Worm (Caenorhabditis elegans) whole organism, L4 larva: ENCODE measurements around the gene F52H2.3.

Experiments used
- D1046.2 ChIP-seq: fragments of 200-800 bp; sonication (Bioruptor generic); IDR thresholded peaks from 2 replicates; pipeline ENCODE4 v1.3.6; 2022; ENCODE audit warnings: missing genetic modification characterization, missing compliant biosample characterization
- F10B5.3 ChIP-seq: sonication (generic microtip); optimal IDR thresholded peaks from 2 replicates; lab custom pipeline; 2016; ENCODE audit warnings: mild to moderate bottlenecking, missing genetic modification characterization, missing compliant biosample characterization
- F26F4.8 ChIP-seq: fragments of 200-800 bp; sonication (Bioruptor generic); conservative IDR thresholded peaks from 2 replicates; pipeline ENCODE4 v1.3.6; 2022; ENCODE audit warnings: missing genetic modification characterization, missing compliant biosample characterization
- F44E2.7 ChIP-seq: fragments of 200-800 bp; sonication (Bioruptor generic); IDR thresholded peaks from 2 replicates; pipeline ENCODE4 v2.1.2; 2022; ENCODE audit warnings: missing genetic modification characterization, missing compliant biosample characterization
- Y105C5A.15 ChIP-seq: fragments of 200-800 bp; sonication (Bioruptor generic); IDR thresholded peaks from 2 replicates; pipeline ENCODE4 v1.3.6; 2022; ENCODE audit warnings: missing genetic modification characterization, missing compliant biosample characterization
- ZK337.2 ChIP-seq: fragments of 200-800 bp; sonication (Bioruptor generic); IDR thresholded peaks from 2 replicates; pipeline ENCODE4 v1.3.6; 2022; ENCODE audit warnings: missing genetic modification reagents, missing genetic modification characterization, missing compliant biosample characterization
- aha-1 ChIP-seq: fragments of 150-350 bp; peaks from one replicate; lab custom pipeline; 2014; ENCODE audit warnings: missing biosample characterization, missing genetic modification characterization
- ceh-32 ChIP-seq: sonication (generic microtip); optimal IDR thresholded peaks from 2 replicates; lab custom pipeline; 2016; ENCODE audit warnings: mild to moderate bottlenecking, missing genetic modification characterization, missing compliant biosample characterization; ENCODE audit not compliant: poor library complexity
- ceh-62 ChIP-seq: sonication (generic microtip); optimal IDR thresholded peaks from 2 replicates; lab custom pipeline; 2017; ENCODE audit warnings: missing biosample characterization, missing genetic modification characterization
- ceh-82 ChIP-seq: sonication (generic microtip); optimal IDR thresholded peaks from 2 replicates; lab custom pipeline; 2017; ENCODE audit warnings: missing biosample characterization, missing genetic modification characterization
- ces-1 ChIP-seq: fragments of 150-350 bp; sonication (generic microtip); optimal IDR thresholded peaks from 4 replicates; lab custom pipeline; 2014; ENCODE audit warnings: missing biosample characterization, missing genetic modification reagents, missing genetic modification characterization
- cey-2 ChIP-seq: sonication (generic microtip); optimal IDR thresholded peaks from 3 replicates; lab custom pipeline; 2017; ENCODE audit warnings: missing genetic modification characterization, mild to moderate bottlenecking, missing compliant biosample characterization, antibody characterized with exemption, borderline replicate concordance; ENCODE audit not compliant: insufficient read depth
- ctbp-1 ChIP-seq: fragments of 200-800 bp; sonication (Bioruptor generic); IDR thresholded peaks from 2 replicates; pipeline ENCODE4 v1.3.6; 2022; ENCODE audit warnings: missing genetic modification reagents, missing genetic modification characterization, missing compliant biosample characterization
- daf-16 ChIP-seq, 3 experiments: sonication (generic microtip); optimal IDR thresholded peaks; 2 replicates each; lab custom pipeline; 2016 to 2017; ENCODE audit warnings: missing genetic modification characterization in 3 of 3, missing genetic modification reagents in 3 of 3, mild to moderate bottlenecking in 2 of 3, missing compliant biosample characterization in 2 of 3, missing biosample characterization in 1 of 3, moderate library complexity in 1 of 3
- daf-8 ChIP-seq: fragments of 200-800 bp; sonication (Bioruptor generic); IDR thresholded peaks from 2 replicates; pipeline ENCODE4 v1.3.6; 2022; ENCODE audit warnings: missing genetic modification characterization, missing compliant biosample characterization
- dmd-9 ChIP-seq: fragments of 200-800 bp; sonication (Bioruptor generic); IDR thresholded peaks from 2 replicates; pipeline ENCODE4 v1.3.6; 2022; ENCODE audit warnings: missing genetic modification reagents, missing genetic modification characterization, missing compliant biosample characterization
- dve-1 ChIP-seq: sonication (generic microtip); optimal IDR thresholded peaks from 2 replicates; lab custom pipeline; 2017; ENCODE audit warnings: antibody characterized with exemption, mild to moderate bottlenecking, missing genetic modification characterization, missing compliant biosample characterization; ENCODE audit not compliant: insufficient read depth
- egl-27 ChIP-seq: sonication (generic microtip); optimal IDR thresholded peaks from 3 replicates; lab custom pipeline; 2017; ENCODE audit warnings: missing biosample characterization, missing genetic modification reagents, missing genetic modification characterization
- egl-43 ChIP-seq: fragments of 200-800 bp; sonication (Bioruptor generic); IDR thresholded peaks from 2 replicates; pipeline ENCODE4 v1.3.6; 2022; ENCODE audit warnings: missing genetic modification reagents, missing genetic modification characterization, missing compliant biosample characterization
- fkh-10 ChIP-seq: fragments of 150-350 bp; optimal IDR thresholded peaks from 2 replicates; lab custom pipeline; 2014; ENCODE audit warnings: missing biosample characterization, missing genetic modification reagents, missing genetic modification characterization
- gei-8 ChIP-seq: fragments of 200-800 bp; sonication (Bioruptor generic); optimal IDR thresholded peaks from 2 replicates; lab custom pipeline; 2018; ENCODE audit warnings: mild to moderate bottlenecking, missing genetic modification characterization, missing compliant biosample characterization
- jun-1 ChIP-seq: fragments of 150-350 bp; optimal IDR thresholded peaks from 2 replicates; lab custom pipeline; 2014; ENCODE audit warnings: missing biosample characterization, missing genetic modification reagents, missing genetic modification characterization
- lin-13 ChIP-seq: fragments of 150-350 bp; optimal IDR thresholded peaks from 2 replicates; lab custom pipeline; 2014; ENCODE audit warnings: missing biosample characterization, missing genetic modification reagents, missing genetic modification characterization
- lin-39 ChIP-seq: fragments of 150-350 bp; optimal IDR thresholded peaks from 2 replicates; lab custom pipeline; 2014; ENCODE audit warnings: missing biosample characterization, missing genetic modification reagents, missing genetic modification characterization
- madf-9 ChIP-seq: fragments of 200-800 bp; sonication (Bioruptor generic); conservative IDR thresholded peaks from 2 replicates; pipeline ENCODE4 v1.3.6; 2022; ENCODE audit warnings: missing genetic modification reagents, missing genetic modification characterization, missing compliant biosample characterization
- mep-1 ChIP-seq: fragments of 150-350 bp; sonication (generic microtip); optimal IDR thresholded peaks from 3 replicates; lab custom pipeline; 2014; ENCODE audit warnings: missing biosample characterization, missing genetic modification characterization
- mes-2 ChIP-seq: sonication (generic microtip); optimal IDR thresholded peaks from 2 replicates; lab custom pipeline; 2016; ENCODE audit warnings: missing genotype, mild to moderate bottlenecking, missing genetic modification characterization, missing compliant biosample characterization; ENCODE audit not compliant: poor library complexity, severe bottlenecking
- nhr-42 ChIP-seq: fragments of 200-800 bp; sonication (Bioruptor generic); IDR thresholded peaks from 2 replicates; pipeline ENCODE4 v1.3.6; 2022; ENCODE audit warnings: missing genetic modification characterization, missing compliant biosample characterization
- nhr-48 ChIP-seq: sonication (generic microtip); optimal IDR thresholded peaks from 2 replicates; lab custom pipeline; 2016; ENCODE audit warnings: mild to moderate bottlenecking, missing genetic modification characterization, missing compliant biosample characterization
- pqm-1 ChIP-seq: sonication (generic microtip); optimal IDR thresholded peaks from 2 replicates; lab custom pipeline; 2017; ENCODE audit warnings: missing biosample characterization, missing genetic modification characterization
- rbr-2 ChIP-seq: sonication (generic microtip); optimal IDR thresholded peaks from 2 replicates; lab custom pipeline; 2016; ENCODE audit warnings: missing genotype, missing genetic modification characterization, missing compliant biosample characterization
- saeg-2 ChIP-seq: fragments of 200-800 bp; sonication (Bioruptor generic); IDR thresholded peaks from 2 replicates; pipeline ENCODE4 v1.3.6; 2022; ENCODE audit warnings: missing genetic modification reagents, missing genetic modification characterization, missing compliant biosample characterization
- sdz-12 ChIP-seq: fragments of 200-800 bp; sonication (Bioruptor generic); optimal IDR thresholded peaks from 2 replicates; lab custom pipeline; 2018; ENCODE audit warnings: mild to moderate bottlenecking, missing genetic modification characterization, missing compliant biosample characterization
- set-16 ChIP-seq: fragments of 200-800 bp; sonication (Bioruptor generic); IDR thresholded peaks from 2 replicates; pipeline ENCODE4 v1.3.6; 2022; ENCODE audit warnings: missing genetic modification reagents, missing genetic modification characterization, missing compliant biosample characterization
- skn-1 ChIP-seq: fragments of 150-350 bp; optimal IDR thresholded peaks from 2 replicates; lab custom pipeline; 2014; ENCODE audit warnings: missing biosample characterization, missing genetic modification characterization
- snpc-4 ChIP-seq: fragments of 150-350 bp; optimal IDR thresholded peaks from 2 replicates; lab custom pipeline; 2014; ENCODE audit warnings: missing biosample characterization, missing genetic modification characterization
- tra-1 ChIP-seq: fragments of 200-800 bp; sonication (Bioruptor generic); IDR thresholded peaks from 2 replicates; pipeline ENCODE4 v1.3.6; 2022; ENCODE audit warnings: missing genetic modification reagents, missing genetic modification characterization, missing compliant biosample characterization
- unc-130 ChIP-seq: sonication (generic microtip); optimal IDR thresholded peaks from 2 replicates; lab custom pipeline; 2016; ENCODE audit warnings: missing genetic modification reagents, missing genetic modification characterization, missing compliant biosample characterization
- unc-39 ChIP-seq: sonication (generic microtip); optimal IDR thresholded peaks from 2 replicates; lab custom pipeline; 2017; ENCODE audit warnings: missing biosample characterization, missing genetic modification characterization
- unc-62 ChIP-seq, 3 experiments: fragments of 150-350 bp in 1 of 3; sonication (generic microtip); optimal IDR thresholded peaks in 2 of 3; peaks in 1 of 3; 1 replicate in 1 of 3; 2 replicates in 2 of 3; lab custom pipeline; 2014 to 2017; ENCODE audit warnings: missing biosample characterization in 3 of 3, missing genetic modification characterization in 3 of 3, missing genetic modification reagents in 3 of 3, missing genotype in 1 of 3
- vab-7 ChIP-seq: fragments of 200-800 bp; sonication (Bioruptor generic); IDR thresholded peaks from 2 replicates; pipeline ENCODE4 v1.3.6; 2022; ENCODE audit warnings: missing genetic modification reagents, missing genetic modification characterization, missing compliant biosample characterization
- zip-11 ChIP-seq: fragments of 200-800 bp; sonication (Bioruptor generic); IDR thresholded peaks from 2 replicates; pipeline ENCODE4 v1.3.6; 2022; ENCODE audit warnings: missing genetic modification characterization, missing compliant biosample characterization
- ztf-7 ChIP-seq: fragments of 150-350 bp; optimal IDR thresholded peaks from 2 replicates; lab custom pipeline; 2014; ENCODE audit warnings: missing biosample characterization, missing genetic modification characterization

Gene F52H2.3

ce11 chrX:2526078-2526477, 14.8 kb downstream of the F52H2.3 start (continued):
- 0 out of 2 replicates have a peak, but pooled peaks have one; percentile 35 for TF ChIP-seq tra-1 (GFP tag; lab: Robert Waterston, UW)
- TF ChIP-seq F26F4.8: 0 out of 2 replicates have a peak, but pooled peaks have one; percentile 9
- no peak for TF ChIP-seq egl-27

ce11 chrX:2522658-2523057, 18.2 kb downstream of the F52H2.3 start:
- TF ChIP-seq aha-1 (tag; lab: Kevin White, UChicago): peak; percentile 76
- TF ChIP-seq rbr-2: no peak
- TF ChIP-seq jun-1 (tag; lab: Kevin White, UChicago): no peak
- no peak for TF ChIP-seq ceh-32
- no peak for TF ChIP-seq ztf-7 (tag; lab: Kevin White, UChicago)
- TF ChIP-seq set-16: no peak
- no peak for TF ChIP-seq dmd-9 (GFP tag; lab: Robert Waterston, UW)
- no peak for TF ChIP-seq gei-8 (GFP tag; lab: Kevin White, UChicago)

- TF ChIP-seq F44E2.7 (GFP tag; lab: Robert Waterston, UW) (no peak), F10B5.3 (tag; lab: Kevin White, UChicago) (no peak), lin-13 (GFP tag; lab: Kevin White, UChicago) (no peak), pqm-1 (no peak), egl-43 (no peak), vab-7 (GFP tag; lab: Robert Waterston, UW) (no peak), nhr-48 (tag; lab: Kevin White, UChicago) (no peak), snpc-4 (tag; lab: Kevin White, UChicago) (no peak), Y105C5A.15 (GFP tag; lab: Robert Waterston, UW) (no peak), dve-1 (no peak), mep-1 (tag; lab: Kevin White, UChicago) (no peak), daf-8 (GFP tag; lab: Robert Waterston, UW) (no peak), D1046.2 (GFP tag; lab: Robert Waterston, UW) (no peak), ZK337.2 (no peak), daf-16 (GFP tag; optimal IDR thresholded peaks at IDR 0.05; lab: Kevin White, UChicago) (no peak), daf-16 (tag; optimal IDR thresholded peaks at IDR 0.05; lab: Kevin White, UChicago) (no peak), sdz-12 (no peak), lin-39 (tag; lab: Kevin White, UChicago) (no peak), zip-11 (GFP tag; lab: Robert Waterston, UW) (no peak), fkh-10 (no peak)
- TF ChIP-seq, all 104 proteins: peak for 0
Measured at ce11 chrX:2520461-2520860, 20.4 kb downstream of the F52H2.3 start.

ce11 chrX:2516949-2517696, 23.7 kb downstream of the F52H2.3 start:
- peak; percentile 56 for TF ChIP-seq set-16
- 0 out of 2 replicates have a peak, but pooled peaks have one; percentile 24 for TF ChIP-seq nhr-42 (GFP tag; lab: Robert Waterston, UW)
- no peak for TF ChIP-seq snpc-4 (tag; lab: Kevin White, UChicago)
- peak in 1 of 2 experiments; percentile 28 for TF ChIP-seq unc-62 (GFP tag; optimal IDR thresholded peaks at IDR 0.05 in 1 of 2; lab: Kevin White, UChicago)
- TF ChIP-seq unc-62 (tag; optimal IDR thresholded peaks at IDR 0.05; lab: Kevin White, UChicago): no peak
- no peak for TF ChIP-seq skn-1 (tag; lab: Kevin White, UChicago)
- TF ChIP-seq, all 104 proteins: peak for 3

ce11 chrX:2515224-2515623, 25.6 kb downstream of the F52H2.3 start, which contains the start of gene syg-1:
syg-1 (minus strand) TSS chrX:2515324.
- no peak for TF ChIP-seq ctbp-1 (GFP tag; lab: Robert Waterston, UW)
- TF ChIP-seq snpc-4 (tag; lab: Kevin White, UChicago): no peak
- no peak for TF ChIP-seq ceh-62 (tag; lab: Kevin White, UChicago)
- no peak for TF ChIP-seq ces-1
- no peak for TF ChIP-seq ceh-82
- no peak for TF ChIP-seq madf-9 (GFP tag; lab: Robert Waterston, UW)
- TF ChIP-seq ZK337.2: no peak
- TF ChIP-seq mes-2 (tag; lab: Kevin White, UChicago): no peak
- TF ChIP-seq cey-2 (tag; lab: Kevin White, UChicago): no peak
- no peak for TF ChIP-seq saeg-2 (GFP tag; lab: Robert Waterston, UW)
- TF ChIP-seq set-16: no peak
- no peak for TF ChIP-seq unc-130 (GFP tag; lab: Kevin White, UChicago)
- TF ChIP-seq unc-39: no peak
